Worm (Caenorhabditis elegans) whole organism, late embryonic: ENCODE data around the gene dhp-2.
A peak's percentile ranks its signal among the peaks of the same experiment; 100 is the strongest.

Source experiments
- C08G9.2 ChIP-seq: sonication (generic microtip); optimal IDR thresholded peaks from 2 replicates; lab custom pipeline; 2016; ENCODE audit warnings: mild to moderate bottlenecking, missing genetic modification characterization, moderate library complexity, missing compliant biosample characterization
- C38D4.7 ChIP-seq: fragments of 200-800 bp; sonication (Bioruptor generic); optimal IDR thresholded peaks from 2 replicates; lab custom pipeline; 2018; ENCODE audit warnings: mild to moderate bottlenecking, missing genetic modification characterization, moderate library complexity, missing compliant biosample characterization
- F13H6.1 ChIP-seq: sonication (generic microtip); optimal IDR thresholded peaks from 2 replicates; lab custom pipeline; 2016; ENCODE audit warnings: missing genetic modification characterization, missing compliant biosample characterization
- K02D7.2 ChIP-seq: sonication (generic microtip); optimal IDR thresholded peaks from 2 replicates; lab custom pipeline; 2017; ENCODE audit warnings: mild to moderate bottlenecking, missing genetic modification characterization, missing compliant biosample characterization
- K09A11.1 ChIP-seq: sonication (generic microtip); optimal IDR thresholded peaks from 2 replicates; lab custom pipeline; 2017; ENCODE audit warnings: antibody characterized with exemption, mild to moderate bottlenecking, missing genetic modification characterization, missing compliant biosample characterization; ENCODE audit not compliant: insufficient read depth
- T23F11.4 ChIP-seq: fragments of 200-800 bp; sonication (Bioruptor generic); optimal IDR thresholded peaks from 2 replicates; lab custom pipeline; 2018; ENCODE audit warnings: mild to moderate bottlenecking, missing genetic modification characterization, missing compliant biosample characterization
- Y22D7AL.16 ChIP-seq: sonication (generic microtip); optimal IDR thresholded peaks from 2 replicates; lab custom pipeline; 2016; ENCODE audit warnings: missing genetic modification characterization, missing compliant biosample characterization
- ahr-1 ChIP-seq: sonication (generic microtip); optimal IDR thresholded peaks from 2 replicates; lab custom pipeline; 2016; ENCODE audit warnings: missing genetic modification characterization, missing compliant biosample characterization
- ceh-18 ChIP-seq: sonication (generic microtip); optimal IDR thresholded peaks from 2 replicates; lab custom pipeline; 2016; ENCODE audit warnings: missing genetic modification characterization, missing compliant biosample characterization
- ceh-19 ChIP-seq: fragments of 200-800 bp; sonication (Bioruptor generic); optimal IDR thresholded peaks from 2 replicates; lab custom pipeline; 2018; ENCODE audit warnings: mild to moderate bottlenecking, missing genetic modification characterization, missing compliant biosample characterization
- ceh-2 ChIP-seq: sonication (generic microtip); optimal IDR thresholded peaks from 2 replicates; lab custom pipeline; 2016; ENCODE audit warnings: missing genotype, missing genetic modification characterization, missing compliant biosample characterization
- ceh-22 ChIP-seq: sonication (generic microtip); optimal IDR thresholded peaks from 2 replicates; lab custom pipeline; 2017; ENCODE audit warnings: missing biosample characterization, missing genetic modification characterization
- ceh-24 ChIP-seq: sonication (generic microtip); optimal IDR thresholded peaks from 2 replicates; lab custom pipeline; 2016; ENCODE audit warnings: mild to moderate bottlenecking, missing genetic modification characterization, missing compliant biosample characterization
- ceh-30 ChIP-seq: fragments of 150-350 bp; optimal IDR thresholded peaks from 2 replicates; lab custom pipeline; 2014; ENCODE audit warnings: missing biosample characterization, missing genetic modification characterization
- ceh-31 ChIP-seq: sonication (generic microtip); optimal IDR thresholded peaks from 2 replicates; lab custom pipeline; 2016; ENCODE audit warnings: missing genetic modification characterization, missing compliant biosample characterization
- ceh-45 ChIP-seq: fragments of 200-800 bp; sonication (Bioruptor generic); IDR thresholded peaks from 2 replicates; pipeline ENCODE4 v1.3.6; 2022; ENCODE audit warnings: missing genetic modification reagents, missing genetic modification characterization, missing compliant biosample characterization
- ceh-48 ChIP-seq: sonication (generic microtip); optimal IDR thresholded peaks from 2 replicates; lab custom pipeline; 2016; ENCODE audit warnings: missing genetic modification characterization, inconsistent platforms, missing compliant biosample characterization
- ceh-6 ChIP-seq: fragments of 200-800 bp; sonication (Bioruptor generic); optimal IDR thresholded peaks from 2 replicates; lab custom pipeline; 2018; ENCODE audit warnings: mild to moderate bottlenecking, missing genetic modification characterization, missing compliant biosample characterization
- dve-1 ChIP-seq: sonication (generic microtip); optimal IDR thresholded peaks from 2 replicates; lab custom pipeline; 2017; ENCODE audit warnings: antibody characterized with exemption, mild to moderate bottlenecking, missing genetic modification characterization, missing compliant biosample characterization
- elt-2 ChIP-seq: sonication (generic microtip); optimal IDR thresholded peaks from 2 replicates; lab custom pipeline; 2016; ENCODE audit warnings: missing genetic modification reagents, missing genetic modification characterization, missing compliant biosample characterization
- ets-4 ChIP-seq: sonication (generic microtip); optimal IDR thresholded peaks from 2 replicates; lab custom pipeline; 2016; ENCODE audit warnings: missing genetic modification characterization, missing compliant biosample characterization
- fax-1 ChIP-seq: sonication (generic microtip); optimal IDR thresholded peaks from 2 replicates; lab custom pipeline; 2016; ENCODE audit warnings: missing genotype, missing genetic modification characterization, missing compliant biosample characterization
- hlh-8 ChIP-seq: sonication (generic microtip); optimal IDR thresholded peaks from 2 replicates; lab custom pipeline; 2016; ENCODE audit warnings: missing genotype, missing genetic modification characterization, missing compliant biosample characterization
- lim-6 ChIP-seq: sonication (generic microtip); optimal IDR thresholded peaks from 2 replicates; lab custom pipeline; 2016; ENCODE audit warnings: missing genetic modification characterization, missing compliant biosample characterization
- mec-3 ChIP-seq: sonication (generic microtip); optimal IDR thresholded peaks from 2 replicates; lab custom pipeline; 2016; ENCODE audit warnings: borderline replicate concordance, missing genetic modification characterization, missing compliant biosample characterization
- pag-3 ChIP-seq: sonication (generic microtip); optimal IDR thresholded peaks from 2 replicates; lab custom pipeline; 2016; ENCODE audit warnings: missing compliant biosample characterization, missing genetic modification characterization, borderline replicate concordance
- rnt-1 ChIP-seq: sonication (generic microtip); optimal IDR thresholded peaks from 2 replicates; lab custom pipeline; 2016; ENCODE audit warnings: missing genetic modification characterization, missing compliant biosample characterization
- ttx-3 ChIP-seq: sonication (generic microtip); optimal IDR thresholded peaks from 2 replicates; lab custom pipeline; 2016; ENCODE audit warnings: missing genetic modification reagents, missing genetic modification characterization, missing compliant biosample characterization
- unc-3 ChIP-seq, 2 experiments: fragments of 200-800 bp in 1 of 2; sonication (Bioruptor generic) in 1 of 2; sonication (generic microtip) in 1 of 2; conservative IDR thresholded peaks in 1 of 2; optimal IDR thresholded peaks in 1 of 2; 2 replicates each; pipeline versions ENCODE4 v1.3.6 to Lab custom; 2016 to 2022; ENCODE audit warnings: missing compliant biosample characterization in 2 of 2, missing genetic modification characterization in 2 of 2, missing genetic modification reagents in 1 of 2
- unc-55 ChIP-seq: sonication (generic microtip); optimal IDR thresholded peaks from 2 replicates; lab custom pipeline; 2017; ENCODE audit warnings: missing biosample characterization, missing genetic modification reagents, missing genetic modification characterization
- zip-5 ChIP-seq: sonication (generic microtip); optimal IDR thresholded peaks from 2 replicates; lab custom pipeline; 2016; ENCODE audit warnings: missing genetic modification characterization, missing compliant biosample characterization

Gene dhp-2

DNA sequence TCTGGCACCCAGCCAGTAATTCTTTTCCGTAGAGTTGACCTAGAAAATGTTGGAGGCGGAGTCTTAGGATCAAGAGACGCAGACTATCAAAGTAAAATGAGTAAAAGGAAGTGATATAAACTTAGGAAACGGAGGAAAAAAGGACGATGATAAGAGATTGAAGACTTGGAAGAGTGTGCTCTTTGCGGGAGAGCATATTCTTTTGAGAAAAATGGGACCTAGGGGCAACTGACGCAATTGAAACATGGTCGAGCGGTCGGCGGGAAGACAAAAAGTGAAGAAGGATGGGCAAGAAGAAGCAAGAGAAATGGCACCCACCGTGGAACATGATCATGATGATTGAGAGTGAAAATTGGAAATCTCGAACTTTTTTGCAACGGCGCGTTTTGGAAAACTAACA is 29.9 kb upstream of the dhp-2 start:
- TF ChIP-seq F13H6.1 (tag; lab: Kevin White, UChicago) = no peak
- peak; percentile 40 for TF ChIP-seq ceh-18 (tag; lab: Kevin White, UChicago)

DNA sequence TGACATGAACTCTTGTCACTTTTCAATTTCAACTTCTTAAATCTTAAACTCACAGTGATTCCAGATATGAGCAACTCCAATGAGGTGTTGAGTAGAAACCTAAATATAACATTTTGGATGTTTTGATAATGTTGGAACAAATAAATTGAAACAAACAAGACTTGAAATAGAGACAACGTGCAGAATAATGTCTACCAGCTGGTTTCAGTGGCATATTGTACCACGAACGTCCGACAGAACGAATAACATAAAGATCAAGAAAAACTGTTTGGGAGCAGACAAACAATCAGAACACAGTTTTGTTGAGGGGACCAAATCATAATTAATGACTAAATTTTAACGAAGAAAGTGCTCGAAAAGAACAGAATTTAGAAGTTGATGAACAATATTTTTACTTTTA is 24.6 kb upstream of the dhp-2 start, which contains the start of gene gon-1:
TSS of gene gon-1 (minus strand) at position 101 of the 400 bp plus-strand sequence.
- TF ChIP-seq K02D7.2 (tag; lab: Kevin White, UChicago) = no peak
- no peak for TF ChIP-seq ceh-24 (tag; lab: Kevin White, UChicago)
- TF ChIP-seq ceh-2 (tag; lab: Kevin White, UChicago) = no peak
- no peak for TF ChIP-seq Y22D7AL.16 (tag; lab: Kevin White, UChicago)
- TF ChIP-seq F13H6.1 (tag; lab: Kevin White, UChicago) = no peak
- TF ChIP-seq fax-1 (tag; lab: Kevin White, UChicago) = no peak

DNA sequence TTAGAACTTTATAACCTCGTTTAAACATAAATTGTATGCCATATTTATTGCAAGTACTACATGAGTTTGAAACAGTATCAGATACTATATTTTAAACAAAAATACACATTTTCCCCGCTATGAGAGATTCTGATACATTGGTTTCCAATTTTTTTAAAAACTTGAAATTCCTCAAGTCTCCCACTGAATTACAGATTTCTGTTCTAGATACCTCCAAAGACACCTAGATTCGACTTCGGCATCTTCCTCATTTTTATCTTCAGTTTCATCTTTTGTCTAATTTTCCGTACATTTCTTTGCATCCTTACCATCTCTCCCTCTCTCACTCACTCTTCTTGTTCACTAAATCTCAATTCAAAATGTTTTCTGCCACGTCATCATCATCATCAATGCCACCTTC is 14.0 kb upstream of the dhp-2 start, which contains the start of gene T13H10.2:
TSS of gene T13H10.2 (plus strand) at position 301 of the 400 bp plus-strand sequence.
- TF ChIP-seq ahr-1 (tag; lab: Kevin White, UChicago) (no peak), T23F11.4 (GFP tag; lab: Kevin White, UChicago) (no peak), ceh-48 (tag; lab: Kevin White, UChicago) (no peak), ceh-22 (tag; lab: Kevin White, UChicago) (no peak), ets-4 (no peak)

- no peak for TF ChIP-seq ceh-31 (tag; lab: Kevin White, UChicago)
- TF ChIP-seq mec-3 (tag; lab: Kevin White, UChicago) = no peak
- TF ChIP-seq zip-5 (tag; lab: Kevin White, UChicago) = no peak
- TF ChIP-seq ceh-6 (GFP tag; lab: Kevin White, UChicago) = no peak
- TF ChIP-seq C08G9.2 (tag; lab: Kevin White, UChicago) = no peak
These were observed 8.8 kb upstream of the dhp-2 start, which contains the start of the genes kin-5 and C47E12.11 for ce11 chrIV:9969081-9969480. Gene kin-5 (minus strand): TSS chrIV:9969181. Gene C47E12.11 (plus strand): TSS chrIV:9969400.

- no peak for TF ChIP-seq ceh-19 (GFP tag; lab: Kevin White, UChicago)
These were observed 5.3 kb upstream of the dhp-2 start, which contains the start of the genes C47E12.12 and C47E12.10 for ce11 chrIV:9972629-9973028. Gene C47E12.12 (minus strand): TSS chrIV:9972729. Gene C47E12.10 (plus strand): TSS chrIV:9972800.

DNA sequence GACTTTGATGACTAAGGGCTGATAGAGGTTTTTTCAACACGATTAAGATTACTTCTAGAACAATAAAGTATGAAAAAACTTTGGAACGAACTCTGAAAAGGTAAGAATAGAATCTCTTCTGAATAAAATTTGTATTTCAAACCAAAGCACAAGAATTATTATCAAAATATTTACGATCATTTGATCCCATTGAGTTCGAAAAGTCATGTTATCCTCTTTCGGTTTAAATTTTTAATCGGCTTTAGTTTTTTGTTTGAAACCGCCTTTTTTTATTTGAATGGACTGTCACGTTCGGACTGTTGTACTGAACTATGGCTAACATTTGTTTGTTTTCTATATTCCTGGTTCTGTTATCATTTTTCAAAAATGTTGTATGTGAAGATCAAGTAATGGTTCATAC is 3.5 kb upstream of the dhp-2 start, which contains the start of gene C47E12.9:
TSS of gene C47E12.9 (plus strand) at position 301 of the 400 bp plus-strand sequence.
- TF ChIP-seq K09A11.1 (tag; lab: Kevin White, UChicago) = no peak
- TF ChIP-seq ceh-2 (tag; lab: Kevin White, UChicago) = no peak

DNA sequence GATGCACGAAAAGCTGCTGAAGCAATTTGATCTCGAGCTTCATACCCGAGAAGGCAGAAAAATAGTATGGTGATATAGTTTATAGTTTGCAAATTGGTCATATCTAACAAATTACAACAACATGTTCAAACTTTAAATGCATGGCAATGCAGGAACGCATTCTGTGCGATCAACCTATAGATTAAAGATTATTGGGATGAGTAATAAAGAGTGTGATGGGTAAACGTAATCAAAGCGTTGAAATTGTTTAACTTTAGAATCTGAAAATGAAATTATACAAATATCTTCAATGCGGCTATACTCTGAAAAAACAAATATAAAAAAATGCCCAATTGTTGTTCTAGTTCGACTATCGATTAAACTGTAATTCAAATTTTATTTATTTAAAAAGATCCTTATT is 1.6 kb upstream of the dhp-2 start, which contains the start of gene C47E12.14:
TSS of gene C47E12.14 (minus strand) at position 101 of the 400 bp plus-strand sequence.
- TF ChIP-seq unc-3 (GFP tag; conservative IDR thresholded peaks at IDR 0.05; lab: Robert Waterston, UW) = no peak
- TF ChIP-seq unc-3 (tag; optimal IDR thresholded peaks at IDR 0.05; lab: Kevin White, UChicago) = no peak
- no peak for TF ChIP-seq K09A11.1 (tag; lab: Kevin White, UChicago)
- TF ChIP-seq ceh-24 (tag; lab: Kevin White, UChicago) = no peak
- TF ChIP-seq ceh-18 (tag; lab: Kevin White, UChicago) = no peak
- no peak for TF ChIP-seq ttx-3 (tag; lab: Kevin White, UChicago)
- no peak for TF ChIP-seq lim-6
- no peak for TF ChIP-seq rnt-1 (tag; lab: Kevin White, UChicago)
- no peak for TF ChIP-seq ceh-22 (tag; lab: Kevin White, UChicago)
- TF ChIP-seq dve-1 = no peak
- TF ChIP-seq ets-4 = no peak
- TF ChIP-seq ceh-30 = no peak
- no peak for TF ChIP-seq C38D4.7
- no peak for TF ChIP-seq elt-2 (tag; lab: Kevin White, UChicago)
- TF ChIP-seq unc-55 (GFP tag; lab: Kevin White, UChicago) = no peak
- no peak for TF ChIP-seq mec-3 (tag; lab: Kevin White, UChicago)
- TF ChIP-seq pag-3 (tag; lab: Kevin White, UChicago) = no peak
- no peak for TF ChIP-seq hlh-8 (tag; lab: Kevin White, UChicago)
- no peak for TF ChIP-seq ceh-45 (GFP tag; lab: Robert Waterston, UW)
